Fruit fly (Drosophila melanogaster): ENCODE measurements around the gene CG15715.

DNA sequence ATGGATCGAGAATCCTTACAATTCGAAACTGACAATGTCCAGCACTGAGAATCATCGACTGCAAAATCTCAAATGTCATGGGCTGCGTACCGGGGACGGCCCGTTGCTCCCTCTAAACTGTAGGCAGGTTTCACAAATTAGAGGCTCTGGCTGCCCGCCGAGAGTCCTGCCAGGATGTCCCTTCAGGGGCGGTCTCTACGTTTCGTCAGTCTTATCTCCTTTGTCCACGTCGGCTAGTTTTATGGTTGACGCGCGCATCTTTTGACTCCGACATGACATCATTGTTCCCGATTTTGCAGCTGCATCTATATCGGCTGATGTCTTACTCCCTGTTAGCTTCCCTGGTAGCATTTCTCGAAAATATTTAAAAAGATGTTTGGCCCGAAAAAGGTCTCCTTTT, 35.2 kb downstream of the CG15715 start:
- TF ChIP-seq psq (optimal IDR thresholded peaks at IDR 0.05) (no peak), Myc (optimal IDR thresholded peaks at IDR 0.05) (no peak)

Data from Kc167 (cell line).